Fruit fly (Drosophila melanogaster): Measurements from ENCODE around the gene CG34301.
A peak's percentile ranks its signal among the peaks of the same experiment; 100 is the strongest.

The CG34301 gene

dm6 chr3R:8772591-8772990, 644 bp upstream of the CG34301 start, which contains the start of gene CG13318:
Gene CG13318, minus strand, starts transcription at chr3R:8772691.
- TF ChIP-seq gl (tag; optimal IDR thresholded peaks at IDR 0.05) (no peak), Pif1A (GFP tag; optimal IDR thresholded peaks at IDR 0.05) (no peak), CG4496 (GFP tag; IDR thresholded peaks at IDR 0.05) (no peak)

- no peak for TF ChIP-seq CG4496 (GFP tag; IDR thresholded peaks at IDR 0.05)
These were observed 6.6 kb downstream of the CG34301 start, which contains the start of gene CG33191 for dm6 chr3R:8779823-8780222. Gene CG33191, minus strand, starts transcription at chr3R:8779923.

- no peak for TF ChIP-seq CG17806 (tag; optimal IDR thresholded peaks at IDR 0.05)
- TF ChIP-seq EcR (GFP tag; optimal IDR thresholded peaks at IDR 0.05) = no peak
- TF ChIP-seq CG14655 (GFP tag; optimal IDR thresholded peaks at IDR 0.05) = no peak
- TF ChIP-seq D1 (tag; optimal IDR thresholded peaks at IDR 0.05) = no peak
- TF ChIP-seq CG10348 (GFP tag; IDR thresholded peaks at IDR 0.05) = no peak
- TF ChIP-seq CG12605 (GFP tag; IDR thresholded peaks at IDR 0.05) = no peak
- TF ChIP-seq CG8301 (tag; optimal IDR thresholded peaks at IDR 0.05) = no peak
- TF ChIP-seq CG9948 (tag; optimal IDR thresholded peaks at IDR 0.05) = no peak
- TF ChIP-seq CG15710 (tag; optimal IDR thresholded peaks at IDR 0.05) = no peak
- no peak for TF ChIP-seq CG32121 (GFP tag; IDR thresholded peaks at IDR 0.05)
- TF ChIP-seq CG34367 (tag; optimal IDR thresholded peaks at IDR 0.05) = no peak
- TF ChIP-seq Snoo (tag; optimal IDR thresholded peaks at IDR 0.05) = no peak
- no peak for TF ChIP-seq CG13204 (GFP tag; optimal IDR thresholded peaks at IDR 0.05)
These were observed 7.5 kb downstream of the CG34301 start, which contains the start of gene CG33189 for dm6 chr3R:8780689-8781088. Gene CG33189, minus strand, starts transcription at chr3R:8780789.

dm6 chr3R:8784788-8785187, 11.6 kb downstream of the CG34301 start:
- TF ChIP-seq CG12605 (GFP tag; IDR thresholded peaks at IDR 0.05) (0 out of 2 replicates have a peak, but pooled peaks have one; percentile 24), rn (GFP tag; IDR thresholded peaks at IDR 0.05) (peak; percentile 47; the same call in 1 of the 2 replicates), Ets98B (GFP tag; IDR thresholded peaks at IDR 0.05) (peak; percentile 73), Snoo (tag; optimal IDR thresholded peaks at IDR 0.05) (no peak), CG34367 (tag; optimal IDR thresholded peaks at IDR 0.05) (no peak), D1 (tag; optimal IDR thresholded peaks at IDR 0.05) (no peak), CG13204 (GFP tag; optimal IDR thresholded peaks at IDR 0.05) (no peak), Pif1A (GFP tag; optimal IDR thresholded peaks at IDR 0.05) (no peak), CG9948 (tag; optimal IDR thresholded peaks at IDR 0.05) (no peak), CG10348 (GFP tag; IDR thresholded peaks at IDR 0.05) (peak; percentile 10; the same call in 1 of the 2 replicates), CG15710 (tag; optimal IDR thresholded peaks at IDR 0.05) (no peak), EcR (GFP tag; optimal IDR thresholded peaks at IDR 0.05) (no peak), CG8301 (tag; optimal IDR thresholded peaks at IDR 0.05) (no peak), CG32121 (GFP tag; IDR thresholded peaks at IDR 0.05) (peak; percentile 80), CG17806 (tag; optimal IDR thresholded peaks at IDR 0.05) (no peak), CG8159 (tag; optimal IDR thresholded peaks at IDR 0.05) (no peak), gl (tag; optimal IDR thresholded peaks at IDR 0.05) (no peak), CG14655 (GFP tag; optimal IDR thresholded peaks at IDR 0.05) (no peak), Pif1B (GFP tag; optimal IDR thresholded peaks at IDR 0.05) (no peak), fd96Ca (GFP tag; IDR thresholded peaks at IDR 0.05) (peak; percentile 62; the same call in 2 of the 3 replicates), CG4496 (GFP tag; IDR thresholded peaks at IDR 0.05) (peak; percentile 85)

dm6 chr3R:8785451-8785850, 12.2 kb downstream of the CG34301 start:
- TF ChIP-seq Pif1A (GFP tag; optimal IDR thresholded peaks at IDR 0.05) (no peak), EcR (GFP tag; optimal IDR thresholded peaks at IDR 0.05) (peak; percentile 82), CG4496 (GFP tag; IDR thresholded peaks at IDR 0.05) (0 out of 3 replicates have a peak, but pooled peaks have one; percentile 23)

- peak; percentile 75 for TF ChIP-seq CG14655 (GFP tag; optimal IDR thresholded peaks at IDR 0.05)
- TF ChIP-seq gl (tag; optimal IDR thresholded peaks at IDR 0.05) = peak; percentile 8
- TF ChIP-seq EcR (GFP tag; optimal IDR thresholded peaks at IDR 0.05) = no peak
- no peak for TF ChIP-seq D1 (tag; optimal IDR thresholded peaks at IDR 0.05)
These were observed 14.5 kb downstream of the CG34301 start for dm6 chr3R:8787538-8788282.

dm6 chr3R:8788722-8789400, 15.6 kb downstream of the CG34301 start:
- peak; percentile 82 for TF ChIP-seq CG9948 (tag; optimal IDR thresholded peaks at IDR 0.05)
- no peak for TF ChIP-seq CG13204 (GFP tag; optimal IDR thresholded peaks at IDR 0.05)
- TF ChIP-seq CG10348 (GFP tag; IDR thresholded peaks at IDR 0.05) = no peak
- peak; percentile 90 for TF ChIP-seq CG32121 (GFP tag; IDR thresholded peaks at IDR 0.05)
- TF ChIP-seq CG4496 (GFP tag; IDR thresholded peaks at IDR 0.05) = peak; percentile 96
- peak; percentile 82 for TF ChIP-seq CG8159 (tag; optimal IDR thresholded peaks at IDR 0.05)
- TF ChIP-seq CG8301 (tag; optimal IDR thresholded peaks at IDR 0.05) = peak; percentile 82
- TF ChIP-seq CG17806 (tag; optimal IDR thresholded peaks at IDR 0.05) = peak; percentile 77
- no peak for TF ChIP-seq EcR (GFP tag; optimal IDR thresholded peaks at IDR 0.05)
- TF ChIP-seq CG12605 (GFP tag; IDR thresholded peaks at IDR 0.05) = peak; percentile 91
- peak; percentile 41 for TF ChIP-seq gl (tag; optimal IDR thresholded peaks at IDR 0.05)
- TF ChIP-seq Ets98B (GFP tag; IDR thresholded peaks at IDR 0.05) = peak; percentile 95
- peak; percentile 97 for TF ChIP-seq Pif1A (GFP tag; optimal IDR thresholded peaks at IDR 0.05)
- peak; percentile 76 for TF ChIP-seq CG34367 (tag; optimal IDR thresholded peaks at IDR 0.05)
- TF ChIP-seq Pif1B (GFP tag; optimal IDR thresholded peaks at IDR 0.05) = peak; percentile 98
- peak; percentile 78 for TF ChIP-seq CG15710 (tag; optimal IDR thresholded peaks at IDR 0.05)
- TF ChIP-seq D1 (tag; optimal IDR thresholded peaks at IDR 0.05) = no peak
- TF ChIP-seq CG14655 (GFP tag; optimal IDR thresholded peaks at IDR 0.05) = peak; percentile 89
- TF ChIP-seq rn (GFP tag; IDR thresholded peaks at IDR 0.05) = peak; percentile 87
- peak; percentile 94 for TF ChIP-seq fd96Ca (GFP tag; IDR thresholded peaks at IDR 0.05)
- TF ChIP-seq Snoo (tag; optimal IDR thresholded peaks at IDR 0.05) = peak; percentile 27

Data from whole organism, pupa.